Worm (Caenorhabditis elegans) whole organism, L1 larva: Measurements from ENCODE around the gene mvk-1.
"Not testable (repeated sequence)": the region's sequence is repeated elsewhere in the genome, so short reads cannot be mapped to it uniquely, and the experiment has no call there.

Experiments
- aha-1 ChIP-seq: fragments of 150-350 bp; optimal IDR thresholded peaks from 2 replicates; lab custom pipeline; 2014; ENCODE audit warnings: missing biosample characterization, missing genetic modification characterization
- ces-1 ChIP-seq: fragments of 150-350 bp; optimal IDR thresholded peaks from 2 replicates; lab custom pipeline; 2014; ENCODE audit warnings: missing biosample characterization, missing genetic modification reagents, missing genetic modification characterization
- snpc-4 ChIP-seq: fragments of 150-350 bp; optimal IDR thresholded peaks from 2 replicates; lab custom pipeline; 2014; ENCODE audit warnings: missing biosample characterization, missing genetic modification characterization
- sptf-1 ChIP-seq: fragments of 150-350 bp; optimal IDR thresholded peaks from 2 replicates; lab custom pipeline; 2014; ENCODE audit warnings: missing biosample characterization, missing genetic modification characterization

ce11 chrIII:6133389-6133789 lies 2.7 kb downstream of the mvk-1 start:
- TF ChIP-seq snpc-4 (tag; lab: Kevin White, UChicago); ces-1 (GFP tag; lab: Kevin White, UChicago); aha-1 (tag; lab: Kevin White, UChicago); sptf-1: not testable (repeated sequence)
